Worm (Caenorhabditis elegans) whole organism, L3 larva: ENCODE results near the gene srw-69.

ENCODE experiments used
- R02D3.7 ChIP-seq: fragments of 150-350 bp; optimal IDR thresholded peaks from 2 replicates; lab custom pipeline; 2014; ENCODE audit warnings: missing biosample characterization, missing genetic modification characterization
- aly-2 ChIP-seq: fragments of 150-350 bp; optimal IDR thresholded peaks from 2 replicates; lab custom pipeline; 2014; ENCODE audit warnings: missing biosample characterization, missing genetic modification characterization
- ama-1 ChIP-seq: fragments of 150-350 bp; optimal IDR thresholded peaks from 2 replicates; lab custom pipeline; 2018
- ceh-16 ChIP-seq: sonication (generic microtip); optimal IDR thresholded peaks from 2 replicates; lab custom pipeline; 2017; ENCODE audit warnings: missing biosample characterization, missing genetic modification characterization
- ceh-28 ChIP-seq: fragments of 150-350 bp; optimal IDR thresholded peaks from 2 replicates; lab custom pipeline; 2014; ENCODE audit warnings: missing biosample characterization, missing genetic modification reagents, missing genetic modification characterization
- ceh-82 ChIP-seq: fragments of 150-350 bp; optimal IDR thresholded peaks from 2 replicates; lab custom pipeline; 2014; ENCODE audit warnings: missing biosample characterization, missing genetic modification characterization
- egl-27 ChIP-seq: sonication (generic microtip); optimal IDR thresholded peaks from 4 replicates; lab custom pipeline; 2017; ENCODE audit warnings: missing biosample characterization, missing genetic modification reagents, missing genetic modification characterization
- egl-5 ChIP-seq: fragments of 150-350 bp; optimal IDR thresholded peaks from 2 replicates; lab custom pipeline; 2017; ENCODE audit warnings: missing biosample characterization, missing genetic modification reagents, missing genetic modification characterization, inconsistent platforms
- elt-1 ChIP-seq: fragments of 150-350 bp; optimal IDR thresholded peaks from 2 replicates; lab custom pipeline; 2014; ENCODE audit warnings: missing biosample characterization, missing genetic modification characterization
- elt-2 ChIP-seq: sonication (generic microtip); optimal IDR thresholded peaks from 2 replicates; lab custom pipeline; 2016; ENCODE audit warnings: missing genetic modification reagents, mild to moderate bottlenecking, missing genetic modification characterization, missing compliant biosample characterization
- elt-3 ChIP-seq, 3 experiments: fragments of 150-350 bp in 1 of 3; sonication (generic microtip) in 2 of 3; optimal IDR thresholded peaks; 2 replicates in 2 of 3; 4 replicates in 1 of 3; lab custom pipeline; 2014 to 2017; ENCODE audit warnings: missing biosample characterization in 3 of 3, missing genetic modification characterization in 3 of 3
- eor-1 ChIP-seq, 2 experiments: fragments of 150-350 bp; optimal IDR thresholded peaks; 2 replicates each; lab custom pipeline; 2014 to 2018; ENCODE audit warnings: missing biosample characterization in 2 of 2, missing genetic modification characterization in 2 of 2
- fkh-10 ChIP-seq: sonication (generic microtip); optimal IDR thresholded peaks from 2 replicates; lab custom pipeline; 2017; ENCODE audit warnings: missing biosample characterization, missing genetic modification reagents, missing genetic modification characterization
- fos-1 ChIP-seq: fragments of 150-350 bp; optimal IDR thresholded peaks from 2 replicates; lab custom pipeline; 2014; ENCODE audit warnings: missing biosample characterization, missing genetic modification characterization
- hmg-11 ChIP-seq: sonication (generic microtip); optimal IDR thresholded peaks from 2 replicates; lab custom pipeline; 2016; ENCODE audit warnings: missing genetic modification characterization, missing compliant biosample characterization
- lin-15B ChIP-seq: fragments of 150-350 bp; optimal IDR thresholded peaks from 2 replicates; lab custom pipeline; 2014; ENCODE audit warnings: missing biosample characterization, missing genetic modification characterization
- lin-39 ChIP-seq: fragments of 150-350 bp; optimal IDR thresholded peaks from 2 replicates; lab custom pipeline; 2018; ENCODE audit warnings: missing biosample characterization, missing genetic modification reagents, missing genetic modification characterization
- lsy-12 ChIP-seq: sonication (generic microtip); optimal IDR thresholded peaks from 2 replicates; lab custom pipeline; 2016; ENCODE audit warnings: mild to moderate bottlenecking, missing genetic modification characterization, missing compliant biosample characterization
- mdl-1 ChIP-seq: fragments of 150-350 bp; optimal IDR thresholded peaks from 2 replicates; lab custom pipeline; 2014; ENCODE audit warnings: missing biosample characterization, missing genetic modification characterization
- nfya-1 ChIP-seq: sonication (generic microtip); optimal IDR thresholded peaks from 2 replicates; lab custom pipeline; 2017; ENCODE audit warnings: missing genetic modification characterization, mild to moderate bottlenecking, missing compliant biosample characterization, antibody characterized with exemption, moderate library complexity; ENCODE audit not compliant: insufficient read depth
- nhr-12 ChIP-seq: fragments of 150-350 bp; optimal IDR thresholded peaks from 2 replicates; lab custom pipeline; 2014; ENCODE audit warnings: missing biosample characterization, missing genetic modification characterization
- nhr-23 ChIP-seq: fragments of 150-350 bp; optimal IDR thresholded peaks from 2 replicates; lab custom pipeline; 2014; ENCODE audit warnings: missing biosample characterization, missing genetic modification reagents, missing genetic modification characterization
- nhr-237 ChIP-seq: fragments of 150-350 bp; optimal IDR thresholded peaks from 2 replicates; lab custom pipeline; 2014; ENCODE audit warnings: missing biosample characterization, missing genetic modification characterization
- nhr-43 ChIP-seq: sonication (generic microtip); optimal IDR thresholded peaks from 2 replicates; lab custom pipeline; 2016; ENCODE audit warnings: mild to moderate bottlenecking, missing genetic modification characterization, missing compliant biosample characterization; ENCODE audit not compliant: poor library complexity, severe bottlenecking
- nhr-67 ChIP-seq: fragments of 150-350 bp; optimal IDR thresholded peaks from 2 replicates; lab custom pipeline; 2014; ENCODE audit warnings: missing biosample characterization, missing genetic modification characterization
- nhr-76 ChIP-seq: fragments of 150-350 bp; sonication (generic microtip); optimal IDR thresholded peaks from 5 replicates; lab custom pipeline; 2014; ENCODE audit warnings: missing biosample characterization, missing genetic modification characterization
- nhr-77 ChIP-seq: fragments of 150-350 bp; optimal IDR thresholded peaks from 2 replicates; lab custom pipeline; 2014; ENCODE audit warnings: missing biosample characterization, missing genetic modification characterization
- pha-4 ChIP-seq: fragments of 150-350 bp; optimal IDR thresholded peaks from 2 replicates; lab custom pipeline; 2014; ENCODE audit warnings: missing biosample characterization, missing genetic modification reagents, missing genetic modification characterization
- pqm-1 ChIP-seq: fragments of 150-350 bp; optimal IDR thresholded peaks from 2 replicates; lab custom pipeline; 2017; ENCODE audit warnings: missing biosample characterization, missing genetic modification characterization, inconsistent platforms
- tbx-2 ChIP-seq: sonication (generic microtip); optimal IDR thresholded peaks from 2 replicates; lab custom pipeline; 2016; ENCODE audit warnings: mild to moderate bottlenecking, missing genetic modification characterization, missing compliant biosample characterization
- unc-39 ChIP-seq: sonication (generic microtip); optimal IDR thresholded peaks from 4 replicates; lab custom pipeline; 2017; ENCODE audit warnings: missing biosample characterization, missing genetic modification characterization
- zag-1 ChIP-seq: fragments of 150-350 bp; optimal IDR thresholded peaks from 2 replicates; lab custom pipeline; 2014; ENCODE audit warnings: missing biosample characterization, missing genetic modification characterization
- ztf-11 ChIP-seq: fragments of 150-350 bp; optimal IDR thresholded peaks from 2 replicates; lab custom pipeline; 2014; ENCODE audit warnings: missing biosample characterization, missing genetic modification characterization
- ztf-4 ChIP-seq: fragments of 150-350 bp; optimal IDR thresholded peaks from 2 replicates; lab custom pipeline; 2014; ENCODE audit warnings: missing biosample characterization, missing genetic modification characterization

Gene srw-69

DNA sequence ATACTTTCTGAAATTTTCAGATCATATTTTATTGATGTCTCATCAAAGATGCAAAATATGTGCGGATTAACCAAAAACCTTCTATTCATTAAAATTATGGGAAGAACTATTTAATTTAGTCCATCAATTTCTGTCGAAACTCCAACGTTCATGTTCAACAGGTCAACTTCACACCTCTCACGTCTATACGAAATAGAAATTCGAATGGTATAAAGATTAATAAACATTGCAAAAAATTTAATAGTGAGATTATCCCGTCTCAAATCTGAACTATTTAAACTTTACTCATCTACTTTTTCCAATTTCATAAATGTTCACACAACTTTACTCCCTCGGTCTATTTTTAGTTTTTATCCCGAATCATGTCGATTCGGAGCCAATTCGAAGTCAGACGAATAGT, 19.2 kb downstream of the srw-69 start, which contains the start of gene R13D7.2:
Gene R13D7.2 (plus strand): TSS at position 301 of the 400 bp plus-strand sequence.
- TF ChIP-seq nhr-23 (tag; lab: Kevin White, UChicago) (no peak), R02D3.7 (tag; lab: Kevin White, UChicago) (no peak), mdl-1 (tag; lab: Kevin White, UChicago) (no peak), ceh-16 (tag; lab: Kevin White, UChicago) (no peak), egl-27 (tag; lab: Kevin White, UChicago) (no peak), nhr-77 (tag; lab: Kevin White, UChicago) (no peak), egl-5 (tag; lab: Kevin White, UChicago) (no peak), fkh-10 (GFP tag; lab: Kevin White, UChicago) (no peak), lin-39 (no peak), pha-4 (tag; lab: Kevin White, UChicago) (no peak), lsy-12 (tag; lab: Kevin White, UChicago) (no peak), zag-1 (tag; lab: Kevin White, UChicago) (no peak), hmg-11 (tag; lab: Kevin White, UChicago) (no peak), tbx-2 (tag; lab: Kevin White, UChicago) (no peak), elt-1 (tag; lab: Kevin White, UChicago) (no peak), ama-1 (lab: Kevin White, UChicago) (no peak)

DNA sequence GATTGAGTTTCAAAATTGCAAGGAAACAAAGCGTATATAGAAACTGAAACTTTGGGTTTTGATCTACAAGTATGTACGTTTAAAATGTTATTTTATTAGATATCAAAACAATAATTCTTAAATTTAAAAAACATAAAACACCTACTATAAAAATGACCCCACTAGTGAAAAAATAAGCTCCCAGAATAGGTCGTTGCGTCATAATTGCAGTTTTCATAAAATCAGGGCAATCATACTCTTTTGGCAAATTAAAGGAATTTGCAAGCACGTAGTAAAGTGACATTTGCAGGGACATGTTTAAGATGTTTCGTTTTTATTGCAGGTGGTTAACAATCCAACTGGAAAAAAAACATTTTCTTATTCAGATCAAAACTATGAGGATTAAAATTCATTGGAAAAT, 20.3 kb downstream of the srw-69 start, which contains the start of gene srt-6:
Gene srt-6 (minus strand): TSS at position 295 of the 400 bp plus-strand sequence.
- TF ChIP-seq ama-1 (lab: Kevin White, UChicago) (no peak), nhr-237 (no peak), R02D3.7 (tag; lab: Kevin White, UChicago) (no peak), ztf-11 (tag; lab: Kevin White, UChicago) (no peak), elt-2 (no peak), fos-1 (tag; lab: Kevin White, UChicago) (no peak), nfya-1 (tag; lab: Kevin White, UChicago) (no peak), elt-3 (tag; optimal IDR thresholded peaks at IDR 0.05; lab: Kevin White, UChicago) (no peak), pqm-1 (tag; lab: Kevin White, UChicago) (no peak), unc-39 (tag; lab: Kevin White, UChicago) (no peak), nhr-76 (tag; lab: Kevin White, UChicago) (no peak), lsy-12 (tag; lab: Kevin White, UChicago) (no peak)

DNA sequence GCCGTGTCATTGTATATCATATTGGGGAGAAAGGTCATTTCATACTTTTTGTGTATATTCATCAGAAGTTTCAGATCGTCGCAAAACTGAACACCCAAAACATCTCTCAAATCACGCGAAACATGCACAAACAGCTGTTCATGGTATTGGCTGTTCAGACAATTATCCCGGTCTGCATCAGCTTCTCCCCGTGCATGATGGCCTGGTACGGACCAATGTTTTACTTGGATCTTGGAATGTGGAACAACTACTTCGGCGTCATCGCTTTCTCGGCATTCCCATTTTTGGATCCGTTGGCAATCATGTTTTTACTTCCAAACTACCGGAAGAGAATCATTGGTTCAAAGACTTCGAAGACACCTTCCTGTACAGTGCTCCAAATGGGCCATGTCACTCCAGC, 25.3 kb downstream of the srw-69 start:
- TF ChIP-seq ceh-82, result no peak
- no peak for TF ChIP-seq elt-3 (tag; optimal IDR thresholded peaks at IDR 0.05; lab: Kevin White, UChicago)
- TF ChIP-seq tbx-2 (tag; lab: Kevin White, UChicago), result no peak
- no peak for TF ChIP-seq unc-39 (tag; lab: Kevin White, UChicago)
- TF ChIP-seq nhr-76 (tag; lab: Kevin White, UChicago), result no peak
- no peak for TF ChIP-seq egl-5 (tag; lab: Kevin White, UChicago)
- no peak for TF ChIP-seq aly-2 (tag; lab: Kevin White, UChicago)
- TF ChIP-seq lin-15B, result no peak
- no peak for TF ChIP-seq ceh-28 (tag; lab: Kevin White, UChicago)
- no peak for TF ChIP-seq nhr-12 (tag; lab: Kevin White, UChicago)
- TF ChIP-seq fkh-10 (GFP tag; lab: Kevin White, UChicago), result no peak
- TF ChIP-seq nhr-67 (tag; lab: Kevin White, UChicago), result no peak

DNA sequence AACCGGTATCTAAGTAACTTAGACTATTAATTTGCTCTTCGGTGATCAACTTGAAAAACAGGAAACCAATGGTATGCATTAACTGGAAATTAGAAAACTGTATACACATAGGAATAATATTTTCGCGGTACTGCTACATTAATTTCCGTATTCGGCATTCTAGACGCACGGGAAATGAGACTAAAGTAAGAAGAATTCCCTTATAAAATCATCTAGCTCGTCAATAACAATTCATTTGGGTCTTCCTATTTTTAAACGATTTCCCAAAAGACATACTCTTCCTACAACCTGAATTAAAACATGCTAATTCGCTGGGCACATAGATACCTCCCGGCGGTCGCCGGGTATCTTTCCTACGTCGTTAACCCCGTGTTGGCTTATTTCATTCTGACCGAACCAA, 26.4 kb downstream of the srw-69 start, which contains the start of gene srj-13:
Gene srj-13 (plus strand): TSS at position 301 of the 400 bp plus-strand sequence.
- no peak for TF ChIP-seq ztf-11 (tag; lab: Kevin White, UChicago)
- no peak for TF ChIP-seq lin-15B
- TF ChIP-seq eor-1 (tag; optimal IDR thresholded peaks at IDR 0.05; lab: Kevin White, UChicago), result no peak
- no peak for TF ChIP-seq ceh-16 (tag; lab: Kevin White, UChicago)
- TF ChIP-seq nhr-12 (tag; lab: Kevin White, UChicago), result no peak
- TF ChIP-seq nhr-77 (tag; lab: Kevin White, UChicago), result no peak
- TF ChIP-seq ztf-4 (tag; lab: Kevin White, UChicago), result no peak
- TF ChIP-seq nhr-67 (tag; lab: Kevin White, UChicago), result no peak
- no peak for TF ChIP-seq nfya-1 (tag; lab: Kevin White, UChicago)

DNA sequence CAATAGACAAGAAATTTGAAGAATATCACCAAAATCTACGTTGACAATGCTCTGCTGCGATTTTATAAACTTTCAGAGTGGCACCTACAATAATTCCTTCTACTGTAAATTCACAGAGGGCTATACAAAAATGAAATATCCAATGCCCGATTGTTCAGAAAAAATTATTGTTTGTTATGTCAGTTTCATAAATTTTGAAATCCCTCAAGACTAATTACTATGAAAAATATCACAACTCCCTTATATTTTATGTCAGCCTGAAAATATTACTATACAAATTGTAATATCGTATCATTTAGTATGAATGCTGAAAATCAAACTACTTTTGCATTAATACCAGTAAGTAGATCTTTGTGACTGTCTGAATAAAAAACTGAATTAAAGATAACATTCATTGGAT, 28.2 kb downstream of the srw-69 start, which contains the start of gene srx-60:
Gene srx-60 (plus strand): TSS at position 301 of the 400 bp plus-strand sequence.
- TF ChIP-seq nhr-43 (tag; lab: Kevin White, UChicago) (no peak), fos-1 (tag; lab: Kevin White, UChicago) (no peak)
